Worm (Caenorhabditis elegans) whole organism, young adult: ENCODE measurements around the gene dhs-26.

Experiments used
- F23B12.7 ChIP-seq: sonication (generic microtip); optimal IDR thresholded peaks from 2 replicates; lab custom pipeline; 2017; ENCODE audit warnings: missing genetic modification characterization, mild to moderate bottlenecking, missing compliant biosample characterization, antibody characterized with exemption, moderate library complexity; ENCODE audit not compliant: insufficient read depth
- F33H1.4 ChIP-seq: fragments of 200-800 bp; sonication (Bioruptor generic); IDR thresholded peaks from 2 replicates; pipeline ENCODE4 v1.3.6; 2022; ENCODE audit warnings: missing genetic modification reagents, missing genetic modification characterization, missing compliant biosample characterization
- F37B4.10 ChIP-seq: fragments of 200-800 bp; sonication (Bioruptor generic); IDR thresholded peaks from 2 replicates; pipeline ENCODE4 v1.3.6; 2022; ENCODE audit warnings: missing genetic modification characterization, missing compliant biosample characterization
- F57A8.1 ChIP-seq: fragments of 200-800 bp; sonication (Bioruptor generic); optimal IDR thresholded peaks from 2 replicates; lab custom pipeline; 2018; ENCODE audit warnings: mild to moderate bottlenecking, missing genetic modification characterization, moderate library complexity, missing compliant biosample characterization
- K12H6.12 ChIP-seq: fragments of 200-800 bp; sonication (Bioruptor generic); optimal IDR thresholded peaks from 2 replicates; lab custom pipeline; 2018; ENCODE audit warnings: mild to moderate bottlenecking, missing genetic modification characterization, missing compliant biosample characterization
- T07F8.4 ChIP-seq: sonication (generic microtip); optimal IDR thresholded peaks from 2 replicates; lab custom pipeline; 2016; ENCODE audit warnings: mild to moderate bottlenecking, missing genetic modification characterization, moderate library complexity, missing compliant biosample characterization
- Y95B8A.8 ChIP-seq: fragments of 200-800 bp; sonication (Bioruptor generic); IDR thresholded peaks from 2 replicates; pipeline ENCODE4 v1.3.6; 2022; ENCODE audit warnings: missing genetic modification reagents, missing genetic modification characterization, missing compliant biosample characterization
- aptf-3 ChIP-seq: fragments of 200-800 bp; sonication (Bioruptor generic); IDR thresholded peaks from 2 replicates; pipeline ENCODE4 v1.3.6; 2022; ENCODE audit warnings: missing genetic modification characterization, missing compliant biosample characterization
- attf-3 ChIP-seq: fragments of 200-800 bp; sonication (Bioruptor generic); conservative IDR thresholded peaks from 2 replicates; pipeline ENCODE4 v1.3.6; 2022; ENCODE audit warnings: missing genetic modification reagents, missing genetic modification characterization, missing compliant biosample characterization
- ceh-100 ChIP-seq: fragments of 200-800 bp; sonication (Bioruptor generic); IDR thresholded peaks from 2 replicates; pipeline ENCODE4 v1.3.6; 2022; ENCODE audit warnings: missing genetic modification reagents, missing genetic modification characterization, missing compliant biosample characterization
- ceh-58 ChIP-seq: fragments of 200-800 bp; sonication (Bioruptor generic); IDR thresholded peaks from 2 replicates; pipeline ENCODE4 v1.3.6; 2022; ENCODE audit warnings: missing genetic modification characterization, missing compliant biosample characterization
- ceh-91 ChIP-seq: fragments of 200-800 bp; sonication (Bioruptor generic); IDR thresholded peaks from 2 replicates; pipeline ENCODE4 v1.3.6; 2022; ENCODE audit warnings: missing genetic modification reagents, missing genetic modification characterization, missing compliant biosample characterization
- chd-7 ChIP-seq: sonication (generic microtip); optimal IDR thresholded peaks from 2 replicates; lab custom pipeline; 2016; ENCODE audit warnings: mild to moderate bottlenecking, missing genetic modification characterization, moderate library complexity, missing compliant biosample characterization
- egl-44 ChIP-seq: fragments of 200-800 bp; sonication (Bioruptor generic); IDR thresholded peaks from 2 replicates; pipeline ENCODE4 v1.3.6; 2022; ENCODE audit warnings: missing genetic modification reagents, missing genetic modification characterization, missing compliant biosample characterization
- let-607 ChIP-seq, 2 experiments: fragments of 200-800 bp in 1 of 2; sonication (Bioruptor generic) in 1 of 2; sonication (generic microtip) in 1 of 2; optimal IDR thresholded peaks; 2 replicates each; lab custom pipeline; 2016 to 2018; ENCODE audit warnings: mild to moderate bottlenecking in 2 of 2, missing compliant biosample characterization in 2 of 2, missing genetic modification characterization in 2 of 2, moderate library complexity in 2 of 2, missing genotype in 1 of 2
- lin-40 ChIP-seq: sonication (generic microtip); optimal IDR thresholded peaks from 2 replicates; lab custom pipeline; 2016; ENCODE audit warnings: missing genetic modification characterization, mild to moderate bottlenecking, missing compliant biosample characterization, missing genotype, missing genetic modification reagents
- madf-10 ChIP-seq: sonication (generic microtip); optimal IDR thresholded peaks from 2 replicates; lab custom pipeline; 2016; ENCODE audit warnings: mild to moderate bottlenecking, missing genetic modification characterization, missing compliant biosample characterization
- madf-6 ChIP-seq: fragments of 200-800 bp; sonication (Bioruptor generic); IDR thresholded peaks from 2 replicates; pipeline ENCODE4 v1.3.6; 2022; ENCODE audit warnings: missing genetic modification reagents, missing genetic modification characterization, missing compliant biosample characterization
- mes-4 ChIP-seq: sonication (generic microtip); optimal IDR thresholded peaks from 2 replicates; lab custom pipeline; 2016; ENCODE audit warnings: missing genotype, missing genetic modification characterization, missing compliant biosample characterization
- nfyb-1 ChIP-seq: fragments of 200-800 bp; sonication (Bioruptor generic); IDR thresholded peaks from 2 replicates; pipeline ENCODE4 v1.3.6; 2022; ENCODE audit warnings: missing genetic modification reagents, missing genetic modification characterization, missing compliant biosample characterization
- nhr-120 ChIP-seq: fragments of 200-800 bp; sonication (Bioruptor generic); IDR thresholded peaks from 2 replicates; pipeline ENCODE4 v1.3.6; 2022; ENCODE audit warnings: missing genetic modification characterization, missing compliant biosample characterization
- nhr-27 ChIP-seq: fragments of 200-800 bp; sonication (Bioruptor generic); optimal IDR thresholded peaks from 2 replicates; lab custom pipeline; 2018; ENCODE audit warnings: mild to moderate bottlenecking, missing genetic modification characterization, moderate library complexity, missing compliant biosample characterization
- pha-4 ChIP-seq: fragments of 150-350 bp; sonication (generic microtip); optimal IDR thresholded peaks from 2 replicates; lab custom pipeline; 2014; ENCODE audit warnings: missing biosample characterization, missing genetic modification reagents, missing genetic modification characterization
- rec-8 ChIP-seq, 2 experiments: sonication (generic microtip); optimal IDR thresholded peaks; 2 replicates each; lab custom pipeline; 2016; ENCODE audit warnings: mild to moderate bottlenecking in 2 of 2, missing genetic modification characterization in 2 of 2, missing genetic modification reagents in 2 of 2, missing genotype in 2 of 2, missing biosample characterization in 1 of 2, missing compliant biosample characterization in 1 of 2, moderate library complexity in 1 of 2
- repo-1 ChIP-seq: sonication (generic microtip); optimal IDR thresholded peaks from 2 replicates; lab custom pipeline; 2017; ENCODE audit warnings: mild to moderate bottlenecking, missing genetic modification characterization, missing compliant biosample characterization
- snpc-3.4 ChIP-seq: sonication (generic microtip); optimal IDR thresholded peaks from 2 replicates; lab custom pipeline; 2017; ENCODE audit warnings: missing genetic modification characterization, mild to moderate bottlenecking, missing compliant biosample characterization, antibody characterized with exemption, moderate library complexity, missing genotype, missing genetic modification reagents
- somi-1 ChIP-seq: fragments of 200-800 bp; sonication (Bioruptor generic); optimal IDR thresholded peaks from 2 replicates; lab custom pipeline; 2018; ENCODE audit warnings: mild to moderate bottlenecking, missing genetic modification characterization, missing compliant biosample characterization
- sptf-2 ChIP-seq: fragments of 200-800 bp; sonication (Bioruptor generic); optimal IDR thresholded peaks from 2 replicates; lab custom pipeline; 2018; ENCODE audit warnings: mild to moderate bottlenecking, missing genetic modification characterization, missing compliant biosample characterization
- unc-62 ChIP-seq: fragments of 150-350 bp; optimal IDR thresholded peaks from 2 replicates; lab custom pipeline; 2014; ENCODE audit warnings: missing biosample characterization, missing genetic modification reagents, missing genetic modification characterization
- ztf-25 ChIP-seq: fragments of 200-800 bp; sonication (Bioruptor generic); IDR thresholded peaks from 2 replicates; pipeline ENCODE4 v1.3.6; 2022; ENCODE audit warnings: missing genetic modification reagents, missing genetic modification characterization, missing compliant biosample characterization
- ztf-26 ChIP-seq: sonication (generic microtip); optimal IDR thresholded peaks from 2 replicates; lab custom pipeline; 2017; ENCODE audit warnings: missing genetic modification characterization, missing compliant biosample characterization

dhs-26 gene

DNA sequence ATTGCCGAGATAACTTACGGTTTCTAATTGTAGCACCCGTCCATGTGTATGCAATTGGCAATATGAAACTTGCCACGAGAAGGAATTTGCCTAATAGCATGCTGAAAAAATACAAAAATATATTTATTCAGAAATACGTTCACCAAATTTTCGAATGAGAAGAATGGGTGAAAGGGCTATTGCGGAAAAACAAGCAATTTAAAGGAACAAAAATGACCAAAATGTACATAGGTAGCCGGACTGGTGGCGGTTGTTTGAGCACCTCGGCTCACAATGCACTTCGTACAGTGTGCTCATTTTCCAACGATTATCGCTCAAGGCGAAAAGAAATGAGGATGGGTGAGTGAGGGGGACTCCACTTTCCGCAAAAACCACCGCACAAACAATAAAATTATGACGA, 37.6 kb upstream of the dhs-26 start, which contains the start of gene cht-1:
TSS of gene cht-1 (minus strand) at position 101 of the 400 bp plus-strand sequence.
- TF ChIP-seq F23B12.7 (tag; lab: Kevin White, UChicago) (no peak), chd-7 (tag; lab: Kevin White, UChicago) (no peak), snpc-3.4 (tag; lab: Kevin White, UChicago) (no peak), unc-62 (GFP tag; lab: Kevin White, UChicago) (no peak)

- no peak for TF ChIP-seq T07F8.4 (tag; lab: Kevin White, UChicago)
- TF ChIP-seq ztf-25 (GFP tag; lab: Robert Waterston, UW): no peak
- TF ChIP-seq chd-7 (tag; lab: Kevin White, UChicago): no peak
- no peak for TF ChIP-seq F57A8.1 (GFP tag; lab: Kevin White, UChicago)
- no peak for TF ChIP-seq nhr-120 (GFP tag; lab: Robert Waterston, UW)
- TF ChIP-seq attf-3 (GFP tag; lab: Robert Waterston, UW): no peak
- no peak for TF ChIP-seq lin-40 (tag; lab: Kevin White, UChicago)
- no peak for TF ChIP-seq F37B4.10 (GFP tag; lab: Robert Waterston, UW)
- no peak for TF ChIP-seq let-607 (tag; optimal IDR thresholded peaks at IDR 0.05; lab: Kevin White, UChicago)
Measured at ce11 chrX:3396735-3397134, 34.4 kb upstream of the dhs-26 start.

DNA sequence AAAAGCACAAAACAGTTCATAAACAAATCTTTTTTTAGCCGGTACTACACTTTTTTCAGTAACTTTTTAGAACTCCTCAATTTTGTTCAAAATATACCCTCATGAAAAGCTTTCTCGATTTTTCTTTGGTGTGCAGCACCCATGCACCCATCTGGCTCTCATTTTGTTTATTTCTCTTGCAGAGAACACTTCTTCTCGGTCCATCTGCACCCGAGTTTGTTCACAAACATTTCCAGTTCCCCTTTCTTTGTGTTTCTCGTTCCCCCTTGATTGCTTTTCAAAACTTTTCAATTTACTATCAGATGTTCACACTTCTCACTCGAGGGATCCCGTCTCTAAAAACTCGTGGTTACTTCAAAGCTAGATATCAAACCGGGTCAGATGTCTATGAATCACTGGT, 31.3 kb upstream of the dhs-26 start, which contains the start of gene slcf-2:
TSS of gene slcf-2 (plus strand) at position 301 of the 400 bp plus-strand sequence.
- no peak for TF ChIP-seq rec-8 (tag; optimal IDR thresholded peaks at IDR 0.05; lab: Kevin White, UChicago)
- no peak for TF ChIP-seq sptf-2 (GFP tag; lab: Kevin White, UChicago)
- no peak for TF ChIP-seq ceh-91 (GFP tag; lab: Robert Waterston, UW)
- TF ChIP-seq Y95B8A.8 (GFP tag; lab: Robert Waterston, UW): no peak
- no peak for TF ChIP-seq egl-44
- TF ChIP-seq ceh-100: no peak
- TF ChIP-seq K12H6.12 (tag; lab: Kevin White, UChicago): no peak
- TF ChIP-seq madf-6 (GFP tag; lab: Robert Waterston, UW): no peak
- TF ChIP-seq repo-1 (tag; lab: Kevin White, UChicago): no peak
- TF ChIP-seq F37B4.10 (GFP tag; lab: Robert Waterston, UW): no peak
- TF ChIP-seq madf-10 (tag; lab: Kevin White, UChicago): no peak
- no peak for TF ChIP-seq ztf-26
- TF ChIP-seq snpc-3.4 (tag; lab: Kevin White, UChicago): no peak
- no peak for TF ChIP-seq F33H1.4 (GFP tag; lab: Robert Waterston, UW)
- no peak for TF ChIP-seq mes-4
- TF ChIP-seq somi-1: no peak
- no peak for TF ChIP-seq attf-3 (GFP tag; lab: Robert Waterston, UW)
- TF ChIP-seq lin-40 (tag; lab: Kevin White, UChicago): no peak
- TF ChIP-seq nfyb-1 (GFP tag; lab: Robert Waterston, UW): no peak
- no peak for TF ChIP-seq ceh-58 (GFP tag; lab: Robert Waterston, UW)

- TF ChIP-seq nhr-120 (GFP tag; lab: Robert Waterston, UW) (no peak), aptf-3 (no peak)
Measured at ce11 chrX:3385362-3385761, 23.1 kb upstream of the dhs-26 start, which contains the start of gene acp-1. acp-1 (minus strand) TSS chrX:3385462.

DNA sequence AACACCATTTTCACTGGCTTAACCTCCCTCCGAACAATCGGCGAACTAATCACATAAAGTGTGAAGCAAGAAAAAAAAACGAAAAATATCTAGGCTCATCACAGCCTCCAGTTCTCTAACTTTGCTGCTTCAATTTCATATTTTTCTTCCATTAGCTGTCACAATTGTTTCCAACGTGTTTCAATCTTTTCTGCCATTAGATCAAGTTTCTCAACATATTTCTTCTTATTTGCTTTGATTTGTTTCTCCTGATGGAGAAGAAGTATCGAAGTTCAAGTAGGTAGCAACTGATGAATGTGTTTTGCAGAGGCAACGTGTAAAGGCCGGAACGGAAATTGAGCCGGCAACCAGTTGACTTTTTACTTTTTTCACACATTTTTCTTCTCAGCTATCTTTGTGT, 17.9 kb upstream of the dhs-26 start, which contains the start of gene ZK563.7:
TSS of gene ZK563.7 (plus strand) at position 301 of the 400 bp plus-strand sequence.
- TF ChIP-seq nhr-27 (tag; lab: Kevin White, UChicago) (no peak), pha-4 (no peak)
